Worm (Caenorhabditis elegans) whole organism, L1 larva: Measurements from ENCODE around the gene srw-140.

Source experiments
- elt-2 ChIP-seq: sonication (generic microtip); optimal IDR thresholded peaks from 2 replicates; lab custom pipeline; 2016; ENCODE audit warnings: missing genetic modification characterization, mild to moderate bottlenecking, inconsistent platforms, missing compliant biosample characterization, missing genetic modification reagents
- lin-39 ChIP-seq: fragments of 150-350 bp; optimal IDR thresholded peaks from 2 replicates; lab custom pipeline; 2014; ENCODE audit warnings: missing biosample characterization, missing genetic modification reagents, missing genetic modification characterization
- unc-86 ChIP-seq: sonication (generic microtip); optimal IDR thresholded peaks from 2 replicates; lab custom pipeline; 2016; ENCODE audit warnings: missing genetic modification characterization, missing compliant biosample characterization

DNA sequence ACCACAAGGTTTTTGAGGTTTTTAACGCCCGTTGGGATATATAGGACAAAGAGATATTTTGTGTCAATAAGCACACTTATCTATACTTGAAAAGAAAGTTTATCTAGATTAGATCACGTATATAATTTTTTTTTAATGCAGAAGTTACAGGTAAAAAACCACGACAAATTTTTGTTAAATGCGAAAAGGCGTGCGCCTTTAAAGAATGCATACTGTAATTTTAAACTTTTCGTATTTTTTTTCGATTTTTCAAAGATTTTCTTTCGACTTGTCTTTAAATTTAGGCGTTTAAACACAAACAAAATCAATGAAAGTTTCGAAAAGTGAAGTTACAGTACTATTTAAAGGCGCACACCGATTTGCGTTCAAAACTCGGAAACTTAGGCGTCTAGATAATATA lies 38.1 kb downstream of the srw-140 start:
- TF ChIP-seq unc-86 (tag; lab: Kevin White, UChicago) (no peak), lin-39 (no peak), elt-2 (no peak)
